Worm (Caenorhabditis elegans) whole organism, L3 larva: ENCODE measurements around the gene ech-8.

Experiments used
- R02D3.7 ChIP-seq: fragments of 150-350 bp; optimal IDR thresholded peaks from 2 replicates; lab custom pipeline; 2014; ENCODE audit warnings: missing biosample characterization, missing genetic modification characterization
- ZK546.5 ChIP-seq: sonication (generic microtip); optimal IDR thresholded peaks from 2 replicates; lab custom pipeline; 2017; ENCODE audit warnings: missing biosample characterization, missing genetic modification characterization
- aly-2 ChIP-seq: fragments of 150-350 bp; optimal IDR thresholded peaks from 2 replicates; lab custom pipeline; 2014; ENCODE audit warnings: missing biosample characterization, missing genetic modification characterization
- ama-1 ChIP-seq: fragments of 150-350 bp; optimal IDR thresholded peaks from 2 replicates; lab custom pipeline; 2018
- ceh-16 ChIP-seq: sonication (generic microtip); optimal IDR thresholded peaks from 2 replicates; lab custom pipeline; 2017; ENCODE audit warnings: missing biosample characterization, missing genetic modification characterization
- ceh-28 ChIP-seq: fragments of 150-350 bp; optimal IDR thresholded peaks from 2 replicates; lab custom pipeline; 2014; ENCODE audit warnings: missing biosample characterization, missing genetic modification reagents, missing genetic modification characterization
- ceh-82 ChIP-seq: fragments of 150-350 bp; optimal IDR thresholded peaks from 2 replicates; lab custom pipeline; 2014; ENCODE audit warnings: missing biosample characterization, missing genetic modification characterization
- ceh-9 ChIP-seq: sonication (generic microtip); optimal IDR thresholded peaks from 2 replicates; lab custom pipeline; 2018; ENCODE audit warnings: missing biosample characterization, missing genetic modification characterization
- daf-12 ChIP-seq: fragments of 150-350 bp; optimal IDR thresholded peaks from 2 replicates; lab custom pipeline; 2014; ENCODE audit warnings: missing biosample characterization, missing genetic modification reagents, missing genetic modification characterization
- egl-27 ChIP-seq: sonication (generic microtip); optimal IDR thresholded peaks from 4 replicates; lab custom pipeline; 2017; ENCODE audit warnings: missing biosample characterization, missing genetic modification reagents, missing genetic modification characterization
- egl-5 ChIP-seq: fragments of 150-350 bp; optimal IDR thresholded peaks from 2 replicates; lab custom pipeline; 2017; ENCODE audit warnings: missing biosample characterization, missing genetic modification reagents, missing genetic modification characterization, inconsistent platforms
- elt-2 ChIP-seq: sonication (generic microtip); optimal IDR thresholded peaks from 2 replicates; lab custom pipeline; 2016; ENCODE audit warnings: missing genetic modification reagents, mild to moderate bottlenecking, missing genetic modification characterization, missing compliant biosample characterization
- elt-3 ChIP-seq, 3 experiments: fragments of 150-350 bp in 1 of 3; sonication (generic microtip) in 2 of 3; optimal IDR thresholded peaks; 2 replicates in 2 of 3; 4 replicates in 1 of 3; lab custom pipeline; 2014 to 2017; ENCODE audit warnings: missing biosample characterization in 3 of 3, missing genetic modification characterization in 3 of 3
- fkh-2 ChIP-seq: fragments of 150-350 bp; optimal IDR thresholded peaks from 2 replicates; lab custom pipeline; 2014; ENCODE audit warnings: missing biosample characterization, missing genetic modification reagents, missing genetic modification characterization
- fos-1 ChIP-seq: fragments of 150-350 bp; optimal IDR thresholded peaks from 2 replicates; lab custom pipeline; 2014; ENCODE audit warnings: missing biosample characterization, missing genetic modification characterization
- hmg-11 ChIP-seq: sonication (generic microtip); optimal IDR thresholded peaks from 2 replicates; lab custom pipeline; 2016; ENCODE audit warnings: missing genetic modification characterization, missing compliant biosample characterization
- jun-1 ChIP-seq: fragments of 150-350 bp; optimal IDR thresholded peaks from 2 replicates; lab custom pipeline; 2014; ENCODE audit warnings: missing biosample characterization, missing genetic modification reagents, missing genetic modification characterization
- lin-15B ChIP-seq: fragments of 150-350 bp; optimal IDR thresholded peaks from 2 replicates; lab custom pipeline; 2014; ENCODE audit warnings: missing biosample characterization, missing genetic modification characterization
- lin-39 ChIP-seq: fragments of 150-350 bp; optimal IDR thresholded peaks from 2 replicates; lab custom pipeline; 2018; ENCODE audit warnings: missing biosample characterization, missing genetic modification reagents, missing genetic modification characterization
- lsy-12 ChIP-seq: sonication (generic microtip); optimal IDR thresholded peaks from 2 replicates; lab custom pipeline; 2016; ENCODE audit warnings: mild to moderate bottlenecking, missing genetic modification characterization, missing compliant biosample characterization
- mml-1 ChIP-seq: fragments of 150-350 bp; sonication (generic microtip); optimal IDR thresholded peaks from 3 replicates; lab custom pipeline; 2014; ENCODE audit warnings: missing biosample characterization, missing genetic modification characterization
- nfya-1 ChIP-seq: sonication (generic microtip); optimal IDR thresholded peaks from 2 replicates; lab custom pipeline; 2017; ENCODE audit warnings: missing genetic modification characterization, mild to moderate bottlenecking, missing compliant biosample characterization, antibody characterized with exemption, moderate library complexity; ENCODE audit not compliant: insufficient read depth
- nhr-11 ChIP-seq: fragments of 150-350 bp; optimal IDR thresholded peaks from 2 replicates; lab custom pipeline; 2014; ENCODE audit warnings: missing biosample characterization, missing genetic modification characterization
- nhr-23 ChIP-seq: fragments of 150-350 bp; optimal IDR thresholded peaks from 2 replicates; lab custom pipeline; 2014; ENCODE audit warnings: missing biosample characterization, missing genetic modification reagents, missing genetic modification characterization
- nhr-237 ChIP-seq: fragments of 150-350 bp; optimal IDR thresholded peaks from 2 replicates; lab custom pipeline; 2014; ENCODE audit warnings: missing biosample characterization, missing genetic modification characterization
- nhr-25 ChIP-seq: sonication (generic microtip); optimal IDR thresholded peaks from 2 replicates; lab custom pipeline; 2017; ENCODE audit warnings: missing biosample characterization, missing genetic modification characterization
- nhr-28 ChIP-seq: fragments of 150-350 bp; optimal IDR thresholded peaks from 2 replicates; lab custom pipeline; 2014; ENCODE audit warnings: missing biosample characterization, missing genetic modification characterization
- nhr-43 ChIP-seq: sonication (generic microtip); optimal IDR thresholded peaks from 2 replicates; lab custom pipeline; 2016; ENCODE audit warnings: mild to moderate bottlenecking, missing genetic modification characterization, missing compliant biosample characterization; ENCODE audit not compliant: poor library complexity, severe bottlenecking
- nhr-67 ChIP-seq: fragments of 150-350 bp; optimal IDR thresholded peaks from 2 replicates; lab custom pipeline; 2014; ENCODE audit warnings: missing biosample characterization, missing genetic modification characterization
- nhr-76 ChIP-seq: fragments of 150-350 bp; sonication (generic microtip); optimal IDR thresholded peaks from 5 replicates; lab custom pipeline; 2014; ENCODE audit warnings: missing biosample characterization, missing genetic modification characterization
- nhr-77 ChIP-seq: fragments of 150-350 bp; optimal IDR thresholded peaks from 2 replicates; lab custom pipeline; 2014; ENCODE audit warnings: missing biosample characterization, missing genetic modification characterization
- pha-4 ChIP-seq: fragments of 150-350 bp; optimal IDR thresholded peaks from 2 replicates; lab custom pipeline; 2014; ENCODE audit warnings: missing biosample characterization, missing genetic modification reagents, missing genetic modification characterization
- pqm-1 ChIP-seq: fragments of 150-350 bp; optimal IDR thresholded peaks from 2 replicates; lab custom pipeline; 2017; ENCODE audit warnings: missing biosample characterization, missing genetic modification characterization, inconsistent platforms
- sea-2 ChIP-seq: fragments of 150-350 bp; sonication (generic microtip); optimal IDR thresholded peaks from 4 replicates; lab custom pipeline; 2014; ENCODE audit warnings: missing biosample characterization, missing genetic modification reagents, missing genetic modification characterization
- skn-1 ChIP-seq: fragments of 150-350 bp; optimal IDR thresholded peaks from 2 replicates; lab custom pipeline; 2014; ENCODE audit warnings: missing biosample characterization, missing genetic modification characterization
- snpc-4 ChIP-seq: fragments of 150-350 bp; optimal IDR thresholded peaks from 2 replicates; lab custom pipeline; 2014; ENCODE audit warnings: missing biosample characterization, missing genetic modification characterization
- tbx-2 ChIP-seq: sonication (generic microtip); optimal IDR thresholded peaks from 2 replicates; lab custom pipeline; 2016; ENCODE audit warnings: mild to moderate bottlenecking, missing genetic modification characterization, missing compliant biosample characterization
- unc-39 ChIP-seq: sonication (generic microtip); optimal IDR thresholded peaks from 4 replicates; lab custom pipeline; 2017; ENCODE audit warnings: missing biosample characterization, missing genetic modification characterization
- zag-1 ChIP-seq: fragments of 150-350 bp; optimal IDR thresholded peaks from 2 replicates; lab custom pipeline; 2014; ENCODE audit warnings: missing biosample characterization, missing genetic modification characterization
- ztf-11 ChIP-seq: fragments of 150-350 bp; optimal IDR thresholded peaks from 2 replicates; lab custom pipeline; 2014; ENCODE audit warnings: missing biosample characterization, missing genetic modification characterization
- ztf-4 ChIP-seq: fragments of 150-350 bp; optimal IDR thresholded peaks from 2 replicates; lab custom pipeline; 2014; ENCODE audit warnings: missing biosample characterization, missing genetic modification characterization

The ech-8 gene

ce11 chrIV:10245666-10246210 lies 6.8 kb upstream of the ech-8 start, which contains the start of gene F01G10.10:
F01G10.10 (plus strand) TSS chrIV:10246160.
- peak; percentile 41 for TF ChIP-seq elt-2 (tag; lab: Kevin White, UChicago)
- TF ChIP-seq ztf-4 (tag; lab: Kevin White, UChicago) = no peak
- no peak for TF ChIP-seq elt-3 (tag; optimal IDR thresholded peaks at IDR 0.05; lab: Kevin White, UChicago)
- TF ChIP-seq ceh-9 (tag; lab: Kevin White, UChicago) = no peak
- no peak for TF ChIP-seq ZK546.5
- no peak for TF ChIP-seq unc-39
- TF ChIP-seq lin-39 (tag; lab: Kevin White, UChicago) = no peak
- no peak for TF ChIP-seq R02D3.7 (tag; lab: Kevin White, UChicago)
- TF ChIP-seq nhr-25 (tag; lab: Kevin White, UChicago) = peak; percentile 62
- no peak for TF ChIP-seq ceh-16 (tag; lab: Kevin White, UChicago)
- TF ChIP-seq nhr-23 (tag; lab: Kevin White, UChicago) = peak; percentile 30
- TF ChIP-seq egl-5 (tag; lab: Kevin White, UChicago) = no peak
- peak; percentile 34 for TF ChIP-seq nhr-43 (tag; lab: Kevin White, UChicago)
- TF ChIP-seq aly-2 (tag; lab: Kevin White, UChicago) = no peak
- TF ChIP-seq nhr-237 (tag; lab: Kevin White, UChicago) = no peak
- TF ChIP-seq ama-1 (lab: Kevin White, UChicago) = peak; percentile 87
- TF ChIP-seq nhr-67 (tag; lab: Kevin White, UChicago) = no peak
- TF ChIP-seq pha-4 = no peak
- TF ChIP-seq ceh-82 = no peak
- no peak for TF ChIP-seq mml-1 (tag; lab: Kevin White, UChicago)
- TF ChIP-seq nhr-77 = no peak
- no peak for TF ChIP-seq ceh-28
- TF ChIP-seq snpc-4 (tag; lab: Kevin White, UChicago) = no peak
- TF ChIP-seq fos-1 (tag; lab: Kevin White, UChicago) = no peak
- no peak for TF ChIP-seq daf-12 (tag; lab: Kevin White, UChicago)
- no peak for TF ChIP-seq hmg-11 (tag; lab: Kevin White, UChicago)
- TF ChIP-seq fkh-2 (tag; lab: Kevin White, UChicago) = no peak
- TF ChIP-seq pqm-1 (tag; lab: Kevin White, UChicago) = no peak
- no peak for TF ChIP-seq lsy-12 (tag; lab: Kevin White, UChicago)
- TF ChIP-seq ztf-11 = no peak

- TF ChIP-seq elt-2 (tag; lab: Kevin White, UChicago) = peak; percentile 92
- TF ChIP-seq jun-1 = peak; percentile 55
- peak in 1 of 3 experiments; percentile 85 for TF ChIP-seq elt-3 (tag; optimal IDR thresholded peaks at IDR 0.05; lab: Kevin White, UChicago)
- TF ChIP-seq pha-4 = peak; percentile 19
- no peak for TF ChIP-seq zag-1
- TF ChIP-seq nfya-1 (tag; lab: Kevin White, UChicago) = no peak
- peak; percentile 88 for TF ChIP-seq pqm-1 (tag; lab: Kevin White, UChicago)
Measured at ce11 chrIV:10243276-10243675, 4.3 kb upstream of the ech-8 start, which contains the start of gene tkt-1. tkt-1 (plus strand) TSS chrIV:10243612.

- no peak for TF ChIP-seq nhr-28 (tag; lab: Kevin White, UChicago)
- no peak for TF ChIP-seq fkh-2 (tag; lab: Kevin White, UChicago)
- TF ChIP-seq hmg-11 (tag; lab: Kevin White, UChicago) = no peak
- TF ChIP-seq lsy-12 (tag; lab: Kevin White, UChicago) = no peak
- no peak for TF ChIP-seq nhr-237 (tag; lab: Kevin White, UChicago)
- no peak for TF ChIP-seq jun-1
- no peak for TF ChIP-seq nhr-11 (tag; lab: Kevin White, UChicago)
- no peak for TF ChIP-seq elt-3 (tag; optimal IDR thresholded peaks at IDR 0.05; lab: Kevin White, UChicago)
- peak; percentile 38 for TF ChIP-seq lin-15B (tag; lab: Kevin White, UChicago)
- TF ChIP-seq R02D3.7 (tag; lab: Kevin White, UChicago) = no peak
- no peak for TF ChIP-seq skn-1 (tag; lab: Kevin White, UChicago)
- TF ChIP-seq nfya-1 (tag; lab: Kevin White, UChicago) = peak; percentile 12
- no peak for TF ChIP-seq tbx-2 (tag; lab: Kevin White, UChicago)
- no peak for TF ChIP-seq ztf-11
- peak; percentile 8 for TF ChIP-seq nhr-23 (tag; lab: Kevin White, UChicago)
- TF ChIP-seq nhr-76 (tag; lab: Kevin White, UChicago) = no peak
- no peak for TF ChIP-seq aly-2 (tag; lab: Kevin White, UChicago)
- TF ChIP-seq pha-4 = peak; percentile 65
- no peak for TF ChIP-seq egl-27 (tag; lab: Kevin White, UChicago)
- no peak for TF ChIP-seq sea-2 (GFP tag; lab: Kevin White, UChicago)
- peak; percentile 4 for TF ChIP-seq lin-39 (tag; lab: Kevin White, UChicago)
- TF ChIP-seq fos-1 (tag; lab: Kevin White, UChicago) = no peak
- TF ChIP-seq nhr-67 (tag; lab: Kevin White, UChicago) = no peak
- peak; percentile 41 for TF ChIP-seq nhr-25 (tag; lab: Kevin White, UChicago)
Measured at ce11 chrIV:10242458-10243123, 3.6 kb upstream of the ech-8 start.
